Worm (Caenorhabditis elegans): ENCODE measurements around the gene C25D7.9.

- TF ChIP-seq ztf-23 (GFP tag; IDR thresholded peaks at IDR 0.05), result no peak
- TF ChIP-seq cog-1 (tag; optimal IDR thresholded peaks at IDR 0.05), result no peak
Observed at ce11 chrV:15088613-15089012, 23.7 kb downstream of the C25D7.9 start, which contains the start of gene C01G10.18.

All from whole organism, midembryonic.